Fruit fly (Drosophila melanogaster) whole organism, prepupa: Measurements from ENCODE around the gene CG12236.

Source experiments
- Blimp-1 ChIP-seq: fragments of 200-800 bp; sonication (Bioruptor generic); optimal IDR thresholded peaks from 3 replicates; lab custom pipeline; 2017; ENCODE audit warnings: missing biosample characterization, missing genetic modification characterization, mild to moderate bottlenecking, moderate library complexity, missing genetic modification reagents
- CG10631 ChIP-seq: fragments of 200-800 bp; sonication (Bioruptor generic); optimal IDR thresholded peaks from 2 replicates; lab custom pipeline; 2016; ENCODE audit warnings: missing biosample characterization, missing genetic modification characterization
- CG10669 ChIP-seq: fragments of 200-800 bp; sonication (Bioruptor generic); optimal IDR thresholded peaks from 3 replicates; lab custom pipeline; 2018; ENCODE audit warnings: missing biosample characterization, mild to moderate bottlenecking, missing genetic modification characterization, moderate library complexity
- CG11762 ChIP-seq: fragments of 200-800 bp; sonication (Bioruptor generic); optimal IDR thresholded peaks from 3 replicates; lab custom pipeline; 2016; ENCODE audit warnings: missing biosample characterization, missing genetic modification characterization; ENCODE audit not compliant: insufficient read depth
- CG15336 ChIP-seq: fragments of 200-800 bp; sonication (Bioruptor generic); IDR thresholded peaks from 2 replicates; pipeline ENCODE4 v1.3.6; 2022; ENCODE audit warnings: missing biosample characterization, missing genetic modification characterization
- CG1621 ChIP-seq: fragments of 200-800 bp; sonication (Bioruptor generic); optimal IDR thresholded peaks from 3 replicates; lab custom pipeline; 2018; ENCODE audit warnings: missing biosample characterization, mild to moderate bottlenecking, missing genetic modification characterization
- CG31627 ChIP-seq: fragments of 200-800 bp; sonication (Bioruptor generic); optimal IDR thresholded peaks from 3 replicates; lab custom pipeline; 2016; ENCODE audit warnings: missing biosample characterization, missing genetic modification characterization
- CG32006 ChIP-seq: fragments of 200-800 bp; sonication (Bioruptor generic); optimal IDR thresholded peaks from 3 replicates; lab custom pipeline; 2017; ENCODE audit warnings: missing biosample characterization, mild to moderate bottlenecking, missing genetic modification characterization
- CG34406 ChIP-seq: fragments of 200-800 bp; sonication (Bioruptor generic); optimal IDR thresholded peaks from 3 replicates; lab custom pipeline; 2016; ENCODE audit warnings: missing biosample characterization, missing genetic modification characterization
- CG3919 ChIP-seq: fragments of 200-800 bp; sonication (Bioruptor generic); optimal IDR thresholded peaks from 3 replicates; lab custom pipeline; 2016; ENCODE audit warnings: missing biosample characterization, missing genetic modification characterization
- CG4318 ChIP-seq: fragments of 200-800 bp; sonication (Bioruptor generic); optimal IDR thresholded peaks from 3 replicates; lab custom pipeline; 2017; ENCODE audit warnings: missing biosample characterization, mild to moderate bottlenecking, missing genetic modification characterization
- CG6163 ChIP-seq: fragments of 200-800 bp; sonication (Bioruptor generic); IDR thresholded peaks from 3 replicates; pipeline ENCODE4 v1.3.6; 2022; ENCODE audit warnings: missing biosample characterization, missing genetic modification characterization
- CG6276 ChIP-seq: fragments of 200-800 bp; sonication (Bioruptor generic); optimal IDR thresholded peaks from 2 replicates; lab custom pipeline; 2017; ENCODE audit warnings: missing biosample characterization, mild to moderate bottlenecking, missing genetic modification characterization
- CG6792 ChIP-seq: fragments of 200-800 bp; sonication (Bioruptor generic); optimal IDR thresholded peaks from 3 replicates; lab custom pipeline; 2016; ENCODE audit warnings: missing biosample characterization, missing genetic modification characterization
- CG6808 ChIP-seq: fragments of 200-800 bp; sonication (Bioruptor generic); optimal IDR thresholded peaks from 3 replicates; lab custom pipeline; 2017; ENCODE audit warnings: missing biosample characterization, missing genetic modification characterization, mild to moderate bottlenecking, moderate library complexity, missing genetic modification reagents
- CG6854 ChIP-seq: fragments of 200-800 bp; sonication (Bioruptor generic); optimal IDR thresholded peaks from 2 replicates; lab custom pipeline; 2017; ENCODE audit warnings: missing biosample characterization, mild to moderate bottlenecking, missing genetic modification characterization
- CG7368 ChIP-seq: fragments of 200-800 bp; sonication (Bioruptor generic); optimal IDR thresholded peaks from 3 replicates; lab custom pipeline; 2016; ENCODE audit warnings: missing biosample characterization, missing genetic modification characterization
- CG8119 ChIP-seq: fragments of 200-800 bp; sonication (Bioruptor generic); IDR thresholded peaks from 3 replicates; pipeline ENCODE4 v1.3.6; 2022; ENCODE audit warnings: missing biosample characterization, missing genetic modification characterization
- CG9139 ChIP-seq: fragments of 200-800 bp; sonication (Bioruptor generic); optimal IDR thresholded peaks from 3 replicates; lab custom pipeline; 2017; ENCODE audit warnings: missing biosample characterization, mild to moderate bottlenecking, missing genetic modification characterization
- Eip75B ChIP-seq: fragments of 200-800 bp; sonication (Bioruptor generic); optimal IDR thresholded peaks from 3 replicates; lab custom pipeline; 2016; ENCODE audit warnings: missing biosample characterization, missing genetic modification characterization
- Eip78C ChIP-seq: fragments of 200-800 bp; sonication (Bioruptor generic); peaks from one replicate; lab custom pipeline; 2016; ENCODE audit warnings: missing biosample characterization, missing genetic modification characterization
- Eip93F ChIP-seq: fragments of 200-800 bp; sonication (Bioruptor generic); optimal IDR thresholded peaks from 2 replicates; lab custom pipeline; 2016; ENCODE audit warnings: missing biosample characterization, mild to moderate bottlenecking, missing genetic modification characterization
- Ets21C ChIP-seq: fragments of 200-800 bp; sonication (Bioruptor generic); optimal IDR thresholded peaks from 3 replicates; lab custom pipeline; 2016; ENCODE audit warnings: missing biosample characterization, missing genetic modification characterization
- Ets96B ChIP-seq: fragments of 200-800 bp; optimal IDR thresholded peaks from 2 replicates; lab custom pipeline; 2019; ENCODE audit warnings: missing biosample characterization, mild to moderate bottlenecking, missing genetic modification characterization, moderate library complexity
- Gug ChIP-seq: fragments of 200-800 bp; sonication (Bioruptor generic); IDR thresholded peaks from 2 replicates; pipeline ENCODE4 v1.3.6; 2022; ENCODE audit warnings: missing biosample characterization, missing genetic modification characterization
- Hr38 ChIP-seq: sonication (Bioruptor generic); optimal IDR thresholded peaks from 2 replicates; lab custom pipeline; 2016; ENCODE audit warnings: missing biosample characterization, missing genetic modification characterization
- Hr4 ChIP-seq: fragments of 200-800 bp; sonication (Bioruptor generic); optimal IDR thresholded peaks from 3 replicates; lab custom pipeline; 2016; ENCODE audit warnings: missing biosample characterization, missing genetic modification characterization
- Lpt ChIP-seq: fragments of 200-800 bp; sonication (Bioruptor generic); optimal IDR thresholded peaks from 3 replicates; lab custom pipeline; 2016; ENCODE audit warnings: missing biosample characterization, missing genetic modification characterization
- Met ChIP-seq: fragments of 200-800 bp; sonication (Bioruptor generic); optimal IDR thresholded peaks from 3 replicates; lab custom pipeline; 2016; ENCODE audit warnings: missing biosample characterization, missing genetic modification characterization
- Smox ChIP-seq: fragments of 200-800 bp; sonication (Bioruptor generic); optimal IDR thresholded peaks from 3 replicates; lab custom pipeline; 2016; ENCODE audit warnings: missing biosample characterization, missing genetic modification characterization
- Sox102F ChIP-seq: fragments of 200-800 bp; sonication (Bioruptor generic); optimal IDR thresholded peaks from 2 replicates; lab custom pipeline; 2016; ENCODE audit warnings: missing biosample characterization, mild to moderate bottlenecking, missing genetic modification characterization
- Sox14 ChIP-seq: fragments of 200-800 bp; sonication (Bioruptor generic); optimal IDR thresholded peaks from 3 replicates; lab custom pipeline; 2016; ENCODE audit warnings: missing biosample characterization, missing genetic modification characterization
- Sox15 ChIP-seq: fragments of 200-800 bp; sonication (Bioruptor generic); optimal IDR thresholded peaks from 3 replicates; lab custom pipeline; 2016; ENCODE audit warnings: missing biosample characterization, missing genetic modification characterization
- dac ChIP-seq: fragments of 200-800 bp; sonication (Bioruptor generic); optimal IDR thresholded peaks from 2 replicates; lab custom pipeline; 2017; ENCODE audit warnings: missing biosample characterization, mild to moderate bottlenecking, missing genetic modification characterization
- esn ChIP-seq: fragments of 200-800 bp; sonication (Bioruptor generic); optimal IDR thresholded peaks from 2 replicates; lab custom pipeline; 2016; ENCODE audit warnings: missing biosample characterization, mild to moderate bottlenecking, missing genetic modification characterization, moderate library complexity
- fd59A ChIP-seq: fragments of 200-800 bp; sonication (Bioruptor generic); optimal IDR thresholded peaks from 2 replicates; lab custom pipeline; 2017; ENCODE audit warnings: missing biosample characterization, mild to moderate bottlenecking, missing genetic modification characterization, missing genetic modification reagents
- fd85E ChIP-seq: fragments of 200-800 bp; sonication (Bioruptor generic); optimal IDR thresholded peaks from 3 replicates; lab custom pipeline; 2016; ENCODE audit warnings: missing biosample characterization, missing genetic modification characterization
- fkh ChIP-seq: fragments of 200-800 bp; sonication (Bioruptor generic); optimal IDR thresholded peaks from 3 replicates; lab custom pipeline; 2017; ENCODE audit warnings: missing biosample characterization, mild to moderate bottlenecking, missing genetic modification characterization, moderate library complexity
- lz ChIP-seq: fragments of 200-800 bp; sonication (Bioruptor generic); optimal IDR thresholded peaks from 3 replicates; lab custom pipeline; 2016; ENCODE audit warnings: missing biosample characterization, missing genetic modification characterization
- net ChIP-seq: fragments of 200-800 bp; sonication (Bioruptor generic); optimal IDR thresholded peaks from 3 replicates; lab custom pipeline; 2016; ENCODE audit warnings: missing biosample characterization, missing genetic modification characterization
- spab ChIP-seq: fragments of 200-800 bp; sonication (Bioruptor generic); optimal IDR thresholded peaks from 2 replicates; lab custom pipeline; 2017; ENCODE audit warnings: missing biosample characterization, mild to moderate bottlenecking, missing genetic modification characterization, missing genetic modification reagents
- ss ChIP-seq, 2 experiments: fragments of 200-800 bp; sonication (Bioruptor generic); optimal IDR thresholded peaks; 2 replicates in 1 of 2; 3 replicates in 1 of 2; lab custom pipeline; 2017 to 2018; ENCODE audit warnings: mild to moderate bottlenecking in 2 of 2, missing biosample characterization in 2 of 2, missing genetic modification characterization in 2 of 2, moderate library complexity in 1 of 2
- svp ChIP-seq: fragments of 200-800 bp; sonication (Bioruptor generic); peaks from one replicate; lab custom pipeline; 2016; ENCODE audit warnings: missing biosample characterization, missing genetic modification characterization
- topi ChIP-seq: fragments of 200-800 bp; sonication (Bioruptor generic); optimal IDR thresholded peaks from 3 replicates; lab custom pipeline; 2016; ENCODE audit warnings: missing biosample characterization, missing genetic modification characterization
- vri ChIP-seq: fragments of 200-800 bp; sonication (Bioruptor generic); optimal IDR thresholded peaks from 3 replicates; lab custom pipeline; 2016; ENCODE audit warnings: missing biosample characterization, mild to moderate bottlenecking, missing genetic modification characterization

Gene CG12236

DNA sequence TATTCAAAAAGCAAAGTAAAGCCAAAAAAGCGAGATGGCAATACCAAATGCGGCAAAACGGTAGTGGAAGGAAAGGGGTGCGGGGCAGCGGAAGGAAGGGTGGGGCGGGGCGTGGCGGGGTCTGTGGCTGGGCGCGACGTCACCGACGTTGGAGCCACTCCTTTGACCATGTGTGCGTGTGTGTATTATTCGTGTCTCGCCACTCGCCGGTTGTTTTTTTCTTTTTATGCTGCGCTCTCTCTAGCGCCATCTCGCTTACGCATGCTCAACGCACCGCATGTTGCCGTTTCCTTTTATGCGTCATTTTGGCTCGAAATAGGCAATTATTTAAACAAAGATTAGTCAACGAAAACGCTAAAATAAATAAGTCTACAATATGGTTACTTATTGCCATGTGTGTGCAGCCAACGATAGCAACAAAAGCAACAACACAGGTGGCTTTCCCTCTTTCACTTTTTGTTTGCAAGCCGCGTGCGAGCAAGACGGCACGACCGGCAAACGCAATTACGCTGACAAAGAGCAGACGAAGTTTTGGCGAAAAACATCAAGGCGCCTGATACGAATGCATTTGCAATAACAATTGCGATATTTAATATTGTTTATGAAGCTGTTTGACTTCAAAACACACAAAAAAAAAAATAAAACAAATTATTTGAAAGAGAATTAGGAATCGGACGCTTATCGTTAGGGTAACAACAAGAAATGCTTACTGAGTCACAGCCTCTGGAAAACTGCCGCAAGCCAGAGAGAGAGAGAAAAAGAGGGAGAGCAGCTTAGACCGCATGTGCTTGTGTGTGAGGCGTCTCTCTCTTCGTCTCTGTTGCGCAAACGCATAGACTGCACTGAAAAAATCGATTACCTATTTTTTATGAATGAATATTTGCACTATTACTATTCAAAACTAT lies 8.4 kb upstream of the CG12236 start (continued):
- TF ChIP-seq CG6854 (GFP tag; lab: Kevin White, UChicago) (peak; percentile 57), CG6276 (GFP tag; lab: Kevin White, UChicago) (peak; percentile 6)

DNA sequence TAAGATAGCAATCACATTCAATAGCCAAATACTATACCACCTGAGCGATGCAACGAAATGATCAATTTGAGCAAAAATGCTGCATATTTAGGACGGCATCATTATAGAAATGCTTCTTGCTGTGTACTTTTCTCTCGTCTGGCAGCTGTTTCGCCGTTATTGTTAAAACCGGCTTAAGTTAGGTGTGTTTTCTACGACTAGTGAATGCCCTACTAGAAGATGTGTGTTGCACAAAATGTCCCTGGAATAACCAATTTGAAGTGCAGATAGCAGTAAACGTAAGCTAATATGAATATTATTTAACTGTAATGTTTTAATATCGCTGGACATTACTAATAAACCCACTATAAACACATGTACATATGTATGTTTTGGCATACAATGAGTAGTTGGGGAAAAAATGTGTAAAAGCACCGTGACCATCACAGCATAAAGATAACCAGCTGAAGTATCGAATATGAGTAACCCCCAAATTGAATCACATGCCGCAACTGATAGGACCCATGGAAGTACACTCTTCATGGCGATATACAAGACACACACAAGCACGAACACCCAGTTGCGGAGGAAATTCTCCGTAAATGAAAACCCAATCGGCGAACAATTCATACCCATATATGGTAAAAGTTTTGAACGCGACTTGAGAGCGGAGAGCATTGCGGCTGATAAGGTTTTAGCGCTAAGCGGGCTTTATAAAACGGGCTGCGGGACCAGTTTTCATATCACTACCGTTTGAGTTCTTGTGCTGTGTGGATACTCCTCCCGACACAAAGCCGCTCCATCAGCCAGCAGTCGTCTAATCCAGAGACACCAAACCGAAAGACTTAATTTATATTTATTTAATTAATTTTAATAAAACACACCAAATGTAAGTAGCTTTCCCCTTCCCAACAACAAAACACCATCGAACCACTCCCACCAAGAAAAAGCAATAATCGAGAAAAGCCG lies 7.5 kb upstream of the CG12236 start, which contains the start of gene Act5C:
Act5C (plus strand) TSS at position 716 of the 948 bp plus-strand sequence.
- TF ChIP-seq Smox (GFP tag; lab: Kevin White, UChicago) (peak; percentile 96), net (GFP tag; lab: Kevin White, UChicago) (peak; percentile 97), CG10631 (peak; percentile 97), svp (GFP tag; lab: Kevin White, UChicago) (peak; percentile 99), CG15336 (GFP tag; lab: Robert Waterston, UW) (peak; percentile 96), Ets96B (peak; percentile 97), fd85E (GFP tag; lab: Kevin White, UChicago) (peak; percentile 85), ss (GFP tag; optimal IDR thresholded peaks at IDR 0.05; lab: Kevin White, UChicago) (peak; percentile 95 to 98), CG6808 (GFP tag; lab: Kevin White, UChicago) (peak; percentile 97), Blimp-1 (GFP tag; lab: Kevin White, UChicago) (peak; percentile 86), CG31627 (peak; percentile 96), Sox15 (GFP tag; lab: Kevin White, UChicago) (peak; percentile 93), CG10669 (GFP tag; lab: Kevin White, UChicago) (peak; percentile 99), dac (peak; percentile 93), Eip93F (GFP tag; lab: Kevin White, UChicago) (peak; percentile 97), CG11762 (GFP tag; lab: Kevin White, UChicago) (peak; percentile 92), Eip75B (GFP tag; lab: Kevin White, UChicago) (peak; percentile 98), CG9139 (GFP tag; lab: Kevin White, UChicago) (peak; percentile 91), Hr38 (GFP tag; lab: Kevin White, UChicago) (peak; percentile 46), CG6854 (GFP tag; lab: Kevin White, UChicago) (peak; percentile 97), CG4318 (GFP tag; lab: Kevin White, UChicago) (peak; percentile 90), Lpt (GFP tag; lab: Kevin White, UChicago) (peak; percentile 94), Gug (GFP tag; lab: Robert Waterston, UW) (peak; percentile 96), Sox102F (GFP tag; lab: Kevin White, UChicago) (peak; percentile 98), spab (peak; percentile 96), CG3919 (peak; percentile 98), CG1621 (tag; lab: Kevin White, UChicago) (peak; percentile 99), Hr4 (peak; percentile 95), Eip78C (GFP tag; lab: Kevin White, UChicago) (peak; percentile 99), lz (GFP tag; lab: Kevin White, UChicago) (peak; percentile 97), CG8119 (peak; percentile 95), vri (GFP tag; lab: Kevin White, UChicago) (peak; percentile 97), Sox14 (GFP tag; lab: Kevin White, UChicago) (peak; percentile 97), CG6163 (GFP tag; lab: Robert Waterston, UW) (peak; percentile 98), Met (GFP tag; lab: Kevin White, UChicago) (peak; percentile 97), esn (peak; percentile 98), CG6792 (GFP tag; lab: Kevin White, UChicago) (peak; percentile 97), CG34406 (peak; percentile 95), topi (GFP tag; lab: Kevin White, UChicago) (peak; percentile 98), CG7368 (GFP tag; lab: Kevin White, UChicago) (peak; percentile 97), fkh (GFP tag; lab: Kevin White, UChicago) (peak; percentile 38), fd59A (GFP tag; lab: Kevin White, UChicago) (peak; percentile 97), CG32006 (peak; percentile 96), Ets21C (GFP tag; lab: Kevin White, UChicago) (peak; percentile 92)
